Worm (Caenorhabditis elegans): ENCODE data around the gene F48G7.7.

DNA sequence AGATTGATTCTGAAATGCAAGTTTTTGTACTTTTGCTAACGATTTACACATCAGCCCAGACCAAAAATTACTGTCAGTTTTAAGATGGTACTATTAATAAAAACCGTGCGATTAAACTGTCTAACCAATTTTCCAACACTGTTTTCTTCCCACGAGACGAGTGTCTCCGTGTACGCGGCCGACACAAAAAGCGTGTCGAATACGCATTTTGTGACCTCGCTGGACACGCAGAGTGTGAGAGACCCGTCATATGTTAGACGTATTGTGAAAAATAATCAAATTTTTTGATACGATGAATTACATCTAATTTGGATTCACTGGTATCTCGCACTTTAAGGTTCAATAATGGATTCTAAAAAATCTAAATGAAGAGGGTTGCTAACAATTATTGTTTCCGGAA is 9.4 kb upstream of the F48G7.7 start:
- TF ChIP-seq ama-1 (optimal IDR thresholded peaks at IDR 0.05): no peak
- no peak for TF ChIP-seq ets-7 (tag; optimal IDR thresholded peaks at IDR 0.05)
- no peak for TF ChIP-seq F13C5.2 (tag; optimal IDR thresholded peaks at IDR 0.05)

Data from whole organism, early embryonic.